Fruit fly (Drosophila melanogaster): Measurements from ENCODE around the gene D.
A peak's percentile ranks its signal among the peaks of the same experiment; 100 is the strongest.

The D gene

DNA sequence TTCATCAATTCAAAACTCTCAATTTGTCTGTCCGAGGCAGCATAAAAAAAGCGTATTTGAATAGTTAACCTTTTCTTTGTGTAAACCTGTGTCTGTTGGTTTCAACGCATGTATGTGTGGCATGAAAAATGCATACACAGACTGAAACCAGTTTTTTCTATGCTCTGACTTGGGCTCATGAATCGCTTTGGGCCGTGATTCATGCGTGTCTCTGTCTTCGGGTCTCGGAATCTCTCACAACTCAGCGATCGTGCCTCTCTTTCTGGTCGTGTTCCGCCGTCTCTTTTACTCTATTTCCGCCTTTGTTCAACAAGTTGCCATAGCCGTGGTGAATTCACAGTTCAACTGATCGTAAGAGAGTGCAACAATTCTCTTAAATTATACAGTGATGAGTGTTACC is 22.5 kb upstream of the D start:
- TF ChIP-seq Mnt (GFP tag; optimal IDR thresholded peaks at IDR 0.05) (no peak), bab1 (GFP tag; optimal IDR thresholded peaks at IDR 0.05) (peak; percentile 24), kay (GFP tag; ENCODE audit: borderline replicate concordance) (peak; percentile 66), tj (GFP tag; optimal IDR thresholded peaks at IDR 0.05) (peak; percentile 20)

DNA sequence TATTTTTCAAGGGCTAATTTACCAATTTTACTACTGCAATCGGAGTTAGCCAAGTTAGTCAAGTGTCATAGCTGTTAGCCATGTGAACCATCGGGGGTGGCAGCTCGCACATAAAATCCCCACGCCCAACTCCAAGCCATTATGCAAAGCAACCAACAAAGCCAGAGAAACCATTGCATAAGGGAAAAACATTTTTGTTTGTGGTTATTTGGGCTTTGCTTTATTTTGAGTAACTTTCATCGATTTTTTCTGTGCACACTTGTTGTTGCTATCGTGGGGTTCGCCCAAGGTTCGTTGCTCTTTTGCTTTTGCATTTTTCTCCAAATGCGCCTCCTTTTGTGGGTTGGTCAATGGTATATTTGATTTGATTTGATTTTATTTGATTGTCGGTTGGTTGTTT is 19.8 kb upstream of the D start:
- TF ChIP-seq CG7101 (tag; optimal IDR thresholded peaks at IDR 0.05) (no peak), kay (GFP tag; ENCODE audit: borderline replicate concordance) (no peak), CG11617 (GFP tag; optimal IDR thresholded peaks at IDR 0.05) (no peak), tj (GFP tag; optimal IDR thresholded peaks at IDR 0.05) (no peak), CG33017 (tag; optimal IDR thresholded peaks at IDR 0.05) (no peak), toe (GFP tag; optimal IDR thresholded peaks at IDR 0.05) (no peak), Clk (GFP tag; optimal IDR thresholded peaks at IDR 0.05) (no peak), CG14711 (tag; optimal IDR thresholded peaks at IDR 0.05) (no peak)

DNA sequence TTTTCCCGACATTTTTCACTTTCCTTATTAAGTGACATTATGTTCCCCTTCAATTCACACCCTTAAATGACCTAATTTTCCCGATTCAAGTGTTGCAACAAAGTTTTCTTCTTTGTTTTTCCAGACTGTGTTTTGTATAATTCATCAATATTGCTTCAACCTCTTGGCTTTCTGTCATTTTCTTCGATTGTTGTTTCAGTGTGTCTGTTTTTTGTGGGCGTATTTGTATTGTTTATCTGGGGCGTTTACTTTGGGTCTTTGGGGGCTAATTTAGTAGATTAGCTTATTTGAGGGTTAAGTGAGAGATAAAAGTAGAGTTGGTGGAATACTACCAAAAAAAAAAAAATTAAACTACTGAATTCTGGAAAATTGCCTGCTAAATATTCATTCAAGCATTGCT is 17.3 kb upstream of the D start:
- TF ChIP-seq pad (GFP tag; optimal IDR thresholded peaks at IDR 0.05) (no peak), ovo (GFP tag; optimal IDR thresholded peaks at IDR 0.05) (no peak), Clk (GFP tag; optimal IDR thresholded peaks at IDR 0.05) (no peak), CG7045 (GFP tag; optimal IDR thresholded peaks at IDR 0.05) (no peak), Mnt (GFP tag; optimal IDR thresholded peaks at IDR 0.05) (no peak), toe (GFP tag; optimal IDR thresholded peaks at IDR 0.05) (no peak), cnc (optimal IDR thresholded peaks at IDR 0.05) (no peak), CG5204 (GFP tag; optimal IDR thresholded peaks at IDR 0.05) (no peak), tj (GFP tag; optimal IDR thresholded peaks at IDR 0.05) (no peak), CG14711 (tag; optimal IDR thresholded peaks at IDR 0.05) (no peak), cic (GFP tag; optimal IDR thresholded peaks at IDR 0.05) (no peak), Hr96 (GFP tag; optimal IDR thresholded peaks at IDR 0.05) (no peak), CG33017 (tag; optimal IDR thresholded peaks at IDR 0.05) (no peak), CG11617 (GFP tag; optimal IDR thresholded peaks at IDR 0.05) (no peak), Crg-1 (GFP tag; optimal IDR thresholded peaks at IDR 0.05) (no peak), kay (GFP tag; ENCODE audit: borderline replicate concordance) (no peak), CG1620 (GFP tag; optimal IDR thresholded peaks at IDR 0.05) (no peak)

DNA sequence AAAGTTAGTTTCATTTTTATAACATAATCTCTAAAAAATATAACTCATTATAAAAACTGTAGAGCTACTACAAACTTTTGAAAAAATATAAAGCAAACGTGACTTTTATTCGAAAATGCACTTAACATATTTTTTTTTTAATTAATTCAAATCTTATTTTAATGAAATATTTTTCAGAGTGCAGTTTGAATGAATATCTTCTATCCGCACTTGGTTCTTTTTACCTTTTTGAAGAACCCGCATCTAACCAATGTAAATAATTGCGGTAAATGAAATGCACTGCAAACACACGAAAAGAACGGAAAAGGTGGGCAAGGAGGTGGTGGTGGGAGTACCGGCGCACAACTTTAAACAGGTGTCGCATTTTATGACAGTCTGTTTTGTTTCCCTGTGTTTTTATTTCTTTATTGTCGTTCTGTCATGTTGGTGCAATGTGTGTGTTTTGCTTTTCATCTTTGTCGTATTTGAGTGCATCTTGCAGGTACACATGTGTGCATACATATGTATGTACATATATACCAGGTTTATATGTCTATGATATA is 15.6 kb upstream of the D start:
- no peak for TF ChIP-seq CG1620 (GFP tag; optimal IDR thresholded peaks at IDR 0.05)
- TF ChIP-seq CG33017 (tag; optimal IDR thresholded peaks at IDR 0.05), result no peak
- TF ChIP-seq toe (GFP tag; optimal IDR thresholded peaks at IDR 0.05), result no peak
- TF ChIP-seq kay (GFP tag; ENCODE audit: borderline replicate concordance), result peak; percentile 63
- TF ChIP-seq CG7101 (tag; optimal IDR thresholded peaks at IDR 0.05), result no peak
- TF ChIP-seq cic (GFP tag; optimal IDR thresholded peaks at IDR 0.05), result no peak
- peak; percentile 0 for TF ChIP-seq CG12768 (GFP tag; optimal IDR thresholded peaks at IDR 0.05)
- no peak for TF ChIP-seq Clk (GFP tag; optimal IDR thresholded peaks at IDR 0.05)
- TF ChIP-seq CG7045 (GFP tag; optimal IDR thresholded peaks at IDR 0.05), result peak; percentile 17

DNA sequence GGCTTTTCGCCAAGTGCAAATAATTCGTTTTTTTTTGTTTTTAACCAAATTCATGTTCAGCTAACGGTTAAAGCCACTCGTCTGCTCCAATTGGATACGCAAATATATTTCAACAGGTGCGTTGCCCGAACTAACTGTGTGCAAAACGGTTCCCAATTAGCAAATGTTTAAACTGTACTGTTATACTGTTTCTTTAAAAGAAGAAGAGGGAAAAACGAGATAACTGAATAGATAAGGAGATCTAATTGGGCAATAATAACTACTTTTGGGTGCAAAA is 13.0 kb upstream of the D start:
- TF ChIP-seq CG7101 (tag; optimal IDR thresholded peaks at IDR 0.05) (no peak), Mnt (GFP tag; optimal IDR thresholded peaks at IDR 0.05) (no peak), toe (GFP tag; optimal IDR thresholded peaks at IDR 0.05) (no peak), ovo (GFP tag; optimal IDR thresholded peaks at IDR 0.05) (no peak), CG5204 (GFP tag; optimal IDR thresholded peaks at IDR 0.05) (no peak), CG7045 (GFP tag; optimal IDR thresholded peaks at IDR 0.05) (no peak), kay (GFP tag; ENCODE audit: borderline replicate concordance) (no peak), tj (GFP tag; optimal IDR thresholded peaks at IDR 0.05) (no peak), CG14711 (tag; optimal IDR thresholded peaks at IDR 0.05) (no peak), CG11617 (GFP tag; optimal IDR thresholded peaks at IDR 0.05) (no peak), CG33017 (tag; optimal IDR thresholded peaks at IDR 0.05) (no peak), Clk (GFP tag; optimal IDR thresholded peaks at IDR 0.05) (no peak), CG1620 (GFP tag; optimal IDR thresholded peaks at IDR 0.05) (no peak), pad (GFP tag; optimal IDR thresholded peaks at IDR 0.05) (no peak), CG12768 (GFP tag; optimal IDR thresholded peaks at IDR 0.05) (no peak), Hr96 (GFP tag; optimal IDR thresholded peaks at IDR 0.05) (no peak), cic (GFP tag; optimal IDR thresholded peaks at IDR 0.05) (no peak)

DNA sequence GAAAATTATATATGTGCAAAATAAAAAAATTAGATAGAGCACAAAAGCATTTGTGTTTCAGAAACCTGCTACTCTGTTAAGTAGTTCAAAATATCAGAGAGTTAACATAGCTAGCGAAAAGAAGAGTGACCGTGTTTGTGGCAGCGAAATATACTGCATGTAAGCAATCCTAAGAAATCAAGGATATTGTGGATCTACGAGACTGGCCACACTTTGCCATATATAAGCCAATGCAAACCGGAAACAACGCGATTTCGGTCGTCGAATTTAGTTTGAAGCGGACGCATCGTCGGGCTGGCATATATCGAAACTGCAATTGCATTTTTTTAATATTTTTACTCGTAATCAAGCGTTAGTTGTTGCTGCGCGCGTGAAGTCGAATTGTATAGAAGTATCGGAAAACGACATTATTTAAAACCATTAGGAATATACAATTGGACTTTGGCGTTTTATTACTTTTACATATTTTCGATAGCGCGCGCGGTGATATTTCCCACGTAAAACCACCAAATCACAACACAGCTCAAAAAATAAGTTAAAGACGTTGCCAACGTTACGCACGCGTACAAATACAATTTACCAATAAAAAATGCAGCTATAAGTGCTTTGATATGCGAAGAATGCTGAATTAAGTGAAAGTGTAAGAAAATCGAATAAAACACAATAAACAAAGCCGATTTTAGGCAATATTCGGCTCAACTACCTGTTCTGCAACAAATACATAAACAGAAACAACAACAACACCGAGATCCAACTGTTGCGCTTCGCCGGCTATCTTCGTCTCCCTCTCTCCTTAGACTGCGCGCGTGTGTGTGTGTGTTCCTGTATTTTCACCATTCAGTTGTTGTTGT is 12.4 kb upstream of the D start, which contains the start of gene nuf:
Gene nuf, plus strand, starts transcription at position 246 of the 851 bp plus-strand sequence.
- peak; percentile 62 for TF ChIP-seq ovo (GFP tag; optimal IDR thresholded peaks at IDR 0.05)
- TF ChIP-seq Crg-1 (GFP tag; optimal IDR thresholded peaks at IDR 0.05), result no peak
- no peak for TF ChIP-seq cic (GFP tag; optimal IDR thresholded peaks at IDR 0.05)
- peak; percentile 76 for TF ChIP-seq bab1 (GFP tag; optimal IDR thresholded peaks at IDR 0.05)
- TF ChIP-seq CG14711 (tag; optimal IDR thresholded peaks at IDR 0.05), result no peak
- TF ChIP-seq kay (GFP tag; ENCODE audit: borderline replicate concordance), result no peak
- peak; percentile 32 for TF ChIP-seq toe (GFP tag; optimal IDR thresholded peaks at IDR 0.05)
- peak; percentile 25 for TF ChIP-seq CG33017 (tag; optimal IDR thresholded peaks at IDR 0.05)
- peak; percentile 19 for TF ChIP-seq Mnt (GFP tag; optimal IDR thresholded peaks at IDR 0.05)
- peak; percentile 56 for TF ChIP-seq CG11617 (GFP tag; optimal IDR thresholded peaks at IDR 0.05)
- peak; percentile 11 for TF ChIP-seq Hr96 (GFP tag; optimal IDR thresholded peaks at IDR 0.05)
- peak; percentile 50 for TF ChIP-seq tj (GFP tag; optimal IDR thresholded peaks at IDR 0.05)
- peak; percentile 33 for TF ChIP-seq CG7101 (tag; optimal IDR thresholded peaks at IDR 0.05)

Data from whole organism, adult.